Worm (Caenorhabditis elegans) whole organism, early embryonic: ENCODE data around the gene C05B5.8.

ENCODE experiments used
- B0310.2 ChIP-seq: sonication (generic microtip); optimal IDR thresholded peaks from 2 replicates; lab custom pipeline; 2016; ENCODE audit warnings: mild to moderate bottlenecking, missing genetic modification characterization, missing compliant biosample characterization
- ama-1 ChIP-seq: fragments of 150-350 bp; optimal IDR thresholded peaks from 2 replicates; lab custom pipeline; 2014
- ceh-13 ChIP-seq: fragments of 200-800 bp; sonication (Bioruptor generic); optimal IDR thresholded peaks from 2 replicates; lab custom pipeline; 2018; ENCODE audit warnings: mild to moderate bottlenecking, missing genetic modification characterization, missing compliant biosample characterization
- ceh-36 ChIP-seq: sonication (generic microtip); optimal IDR thresholded peaks from 2 replicates; lab custom pipeline; 2016; ENCODE audit warnings: missing genetic modification characterization, inconsistent platforms, missing compliant biosample characterization
- ets-7 ChIP-seq: sonication (generic microtip); optimal IDR thresholded peaks from 2 replicates; lab custom pipeline; 2016; ENCODE audit warnings: missing genotype, missing genetic modification characterization, missing compliant biosample characterization
- flt-1 ChIP-seq: fragments of 200-800 bp; sonication (Bioruptor generic); IDR thresholded peaks from 2 replicates; pipeline ENCODE4 v1.3.6; 2022; ENCODE audit warnings: missing genetic modification characterization, missing compliant biosample characterization
- hmg-4 ChIP-seq: fragments of 200-800 bp; sonication (Bioruptor generic); optimal IDR thresholded peaks from 2 replicates; lab custom pipeline; 2018; ENCODE audit warnings: mild to moderate bottlenecking, missing genetic modification characterization, missing compliant biosample characterization
- hnd-1 ChIP-seq: sonication (generic microtip); optimal IDR thresholded peaks from 2 replicates; lab custom pipeline; 2016; ENCODE audit warnings: missing genetic modification characterization, missing compliant biosample characterization
- scrt-1 ChIP-seq: fragments of 200-800 bp; sonication (Bioruptor generic); IDR thresholded peaks from 2 replicates; pipeline ENCODE4 v1.3.6; 2022; ENCODE audit warnings: missing genetic modification characterization, missing compliant biosample characterization
- sea-1 ChIP-seq: fragments of 200-800 bp; sonication (Bioruptor generic); conservative IDR thresholded peaks from 2 replicates; pipeline ENCODE4 v1.3.6; 2022; ENCODE audit warnings: missing genetic modification characterization, missing compliant biosample characterization
- tbx-11 ChIP-seq: fragments of 200-800 bp; sonication (Bioruptor generic); IDR thresholded peaks from 2 replicates; pipeline ENCODE4 v1.3.6; 2022; ENCODE audit warnings: missing genetic modification characterization, missing compliant biosample characterization
- tra-4 ChIP-seq: sonication (generic microtip); optimal IDR thresholded peaks from 2 replicates; lab custom pipeline; 2017; ENCODE audit warnings: missing genetic modification characterization, missing compliant biosample characterization

DNA sequence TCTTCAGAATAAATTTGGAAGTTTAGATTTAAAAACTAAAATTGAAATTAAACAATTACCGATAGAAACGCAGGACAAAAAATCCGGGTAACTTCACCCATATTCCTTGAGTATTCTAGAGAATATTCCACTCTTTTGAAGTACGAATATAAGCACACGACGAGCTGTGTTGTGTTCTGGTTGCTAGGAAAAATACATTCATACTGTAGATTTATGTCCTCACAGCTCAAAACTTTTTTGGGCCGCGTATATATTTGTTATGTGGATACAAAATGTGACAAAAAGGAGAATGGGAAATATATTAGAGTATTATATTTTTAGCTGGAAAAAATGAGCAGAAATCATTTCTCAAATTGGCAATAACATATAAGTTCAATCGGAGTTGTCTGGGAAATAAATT is 26.6 kb upstream of the C05B5.8 start, which contains the start of gene M04D8.5:
- TF ChIP-seq tbx-11 (GFP tag; lab: Robert Waterston, UW) (no peak), hmg-4 (no peak), ama-1 (no peak), sea-1 (GFP tag; lab: Robert Waterston, UW) (no peak), tra-4 (tag; lab: Kevin White, UChicago) (no peak), ceh-13 (GFP tag; lab: Kevin White, UChicago) (no peak), flt-1 (GFP tag; lab: Robert Waterston, UW) (no peak), hnd-1 (tag; lab: Kevin White, UChicago) (no peak), scrt-1 (GFP tag; lab: Robert Waterston, UW) (no peak), ceh-36 (tag; lab: Kevin White, UChicago) (no peak), ets-7 (tag; lab: Kevin White, UChicago) (no peak), B0310.2 (tag; lab: Kevin White, UChicago) (no peak)
